Worm (Caenorhabditis elegans) whole organism, mixed stage, embryonic: ENCODE results near the gene F10G2.2.
"Not testable (repeated sequence)": the region's sequence is repeated elsewhere in the genome, so short reads cannot be mapped to it uniquely, and the experiment has no call there.

Source experiments
- M03D4.4 ChIP-seq: sonication (generic microtip); optimal IDR thresholded peaks from 2 replicates; lab custom pipeline; 2017; ENCODE audit warnings: mild to moderate bottlenecking, missing genetic modification characterization, missing compliant biosample characterization
- bed-3 ChIP-seq: fragments of 200-800 bp; sonication (Bioruptor generic); optimal IDR thresholded peaks from 3 replicates; lab custom pipeline; 2018; ENCODE audit warnings: mild to moderate bottlenecking, missing genetic modification characterization, moderate library complexity, missing compliant biosample characterization
- blmp-1 ChIP-seq: fragments of 150-350 bp; optimal IDR thresholded peaks from 2 replicates; lab custom pipeline; 2014; ENCODE audit warnings: missing biosample characterization, missing genetic modification characterization
- ceh-39 ChIP-seq: fragments of 150-350 bp; optimal IDR thresholded peaks from 2 replicates; lab custom pipeline; 2014; ENCODE audit warnings: missing biosample characterization, missing genetic modification characterization
- ceh-43 ChIP-seq: fragments of 200-800 bp; sonication (Bioruptor generic); optimal IDR thresholded peaks from 2 replicates; lab custom pipeline; 2018; ENCODE audit warnings: mild to moderate bottlenecking, missing genetic modification characterization, moderate library complexity, missing compliant biosample characterization
- ceh-83 ChIP-seq: fragments of 200-800 bp; sonication (Bioruptor generic); optimal IDR thresholded peaks from 2 replicates; lab custom pipeline; 2018; ENCODE audit warnings: mild to moderate bottlenecking, missing genetic modification characterization, missing compliant biosample characterization
- cnd-1 ChIP-seq: fragments of 200-800 bp; sonication (Bioruptor generic); optimal IDR thresholded peaks from 2 replicates; lab custom pipeline; 2018; ENCODE audit warnings: mild to moderate bottlenecking, missing genetic modification characterization, missing compliant biosample characterization
- drap-1 ChIP-seq: fragments of 200-800 bp; sonication (Bioruptor generic); optimal IDR thresholded peaks from 3 replicates; lab custom pipeline; 2018; ENCODE audit warnings: mild to moderate bottlenecking, missing genetic modification characterization, missing compliant biosample characterization
- elt-1 ChIP-seq: sonication (generic microtip); optimal IDR thresholded peaks from 2 replicates; lab custom pipeline; 2017; ENCODE audit warnings: missing genetic modification characterization, mild to moderate bottlenecking, missing compliant biosample characterization, antibody characterized with exemption, moderate library complexity, borderline replicate concordance; ENCODE audit not compliant: insufficient read depth
- elt-3 ChIP-seq: fragments of 150-350 bp; optimal IDR thresholded peaks from 2 replicates; lab custom pipeline; 2014; ENCODE audit warnings: missing biosample characterization, missing genetic modification characterization
- hlh-1 ChIP-seq: fragments of 150-350 bp; optimal IDR thresholded peaks from 2 replicates; lab custom pipeline; 2014; ENCODE audit warnings: missing biosample characterization, missing genetic modification reagents, missing genetic modification characterization
- lin-13 ChIP-seq: fragments of 150-350 bp; optimal IDR thresholded peaks from 2 replicates; lab custom pipeline; 2014; ENCODE audit warnings: missing biosample characterization, missing genetic modification characterization
- lin-32 ChIP-seq: fragments of 200-800 bp; sonication (Bioruptor generic); optimal IDR thresholded peaks from 2 replicates; lab custom pipeline; 2018; ENCODE audit warnings: mild to moderate bottlenecking, missing genetic modification characterization, missing compliant biosample characterization
- lsy-2 ChIP-seq: fragments of 150-350 bp; optimal IDR thresholded peaks from 2 replicates; lab custom pipeline; 2014; ENCODE audit warnings: missing biosample characterization, missing genetic modification characterization
- mab-5 ChIP-seq: fragments of 150-350 bp; optimal IDR thresholded peaks from 2 replicates; lab custom pipeline; 2014; ENCODE audit warnings: missing biosample characterization, missing genetic modification characterization
- mep-1 ChIP-seq: fragments of 150-350 bp; optimal IDR thresholded peaks from 2 replicates; lab custom pipeline; 2017; ENCODE audit warnings: missing biosample characterization, missing genetic modification reagents, missing genetic modification characterization, inconsistent platforms
- mls-2 ChIP-seq: sonication (generic microtip); optimal IDR thresholded peaks from 2 replicates; lab custom pipeline; 2016; ENCODE audit warnings: mild to moderate bottlenecking, missing genetic modification characterization, moderate library complexity, missing compliant biosample characterization
- nhr-12 ChIP-seq: fragments of 150-350 bp; optimal IDR thresholded peaks from 2 replicates; lab custom pipeline; 2014; ENCODE audit warnings: missing biosample characterization, missing genetic modification characterization
- nhr-237 ChIP-seq: fragments of 150-350 bp; optimal IDR thresholded peaks from 2 replicates; lab custom pipeline; 2014; ENCODE audit warnings: missing biosample characterization, missing genetic modification characterization
- nhr-28 ChIP-seq: fragments of 150-350 bp; optimal IDR thresholded peaks from 2 replicates; lab custom pipeline; 2014; ENCODE audit warnings: missing biosample characterization, missing genetic modification characterization
- nhr-76 ChIP-seq: sonication (generic microtip); optimal IDR thresholded peaks from 2 replicates; lab custom pipeline; 2017; ENCODE audit warnings: missing biosample characterization, missing genetic modification characterization
- sem-2 ChIP-seq: fragments of 200-800 bp; sonication (Bioruptor generic); optimal IDR thresholded peaks from 2 replicates; lab custom pipeline; 2018; ENCODE audit warnings: mild to moderate bottlenecking, missing genetic modification characterization, missing compliant biosample characterization
- snpc-4 ChIP-seq: fragments of 150-350 bp; optimal IDR thresholded peaks from 2 replicates; lab custom pipeline; 2014; ENCODE audit warnings: missing biosample characterization, missing genetic modification characterization
- sptf-1 ChIP-seq: sonication (generic microtip); optimal IDR thresholded peaks from 2 replicates; lab custom pipeline; 2017; ENCODE audit warnings: mild to moderate bottlenecking, missing genetic modification characterization, moderate library complexity, missing compliant biosample characterization
- unc-120 ChIP-seq: sonication (generic microtip); optimal IDR thresholded peaks from 2 replicates; lab custom pipeline; 2017; ENCODE audit warnings: missing genetic modification characterization, missing compliant biosample characterization; ENCODE audit not compliant: poor library complexity, severe bottlenecking
- unc-39 ChIP-seq: fragments of 150-350 bp; optimal IDR thresholded peaks from 2 replicates; lab custom pipeline; 2014; ENCODE audit warnings: missing biosample characterization, missing genetic modification characterization
- unc-62 ChIP-seq: fragments of 150-350 bp; optimal IDR thresholded peaks from 2 replicates; lab custom pipeline; 2014; ENCODE audit warnings: missing biosample characterization, missing genetic modification reagents, missing genetic modification characterization
- zip-8 ChIP-seq: fragments of 150-350 bp; optimal IDR thresholded peaks from 2 replicates; lab custom pipeline; 2014; ENCODE audit warnings: missing biosample characterization, missing genetic modification characterization
- ztf-11 ChIP-seq: fragments of 150-350 bp; optimal IDR thresholded peaks from 2 replicates; lab custom pipeline; 2014; ENCODE audit warnings: missing biosample characterization, missing genetic modification characterization

Gene F10G2.2

DNA sequence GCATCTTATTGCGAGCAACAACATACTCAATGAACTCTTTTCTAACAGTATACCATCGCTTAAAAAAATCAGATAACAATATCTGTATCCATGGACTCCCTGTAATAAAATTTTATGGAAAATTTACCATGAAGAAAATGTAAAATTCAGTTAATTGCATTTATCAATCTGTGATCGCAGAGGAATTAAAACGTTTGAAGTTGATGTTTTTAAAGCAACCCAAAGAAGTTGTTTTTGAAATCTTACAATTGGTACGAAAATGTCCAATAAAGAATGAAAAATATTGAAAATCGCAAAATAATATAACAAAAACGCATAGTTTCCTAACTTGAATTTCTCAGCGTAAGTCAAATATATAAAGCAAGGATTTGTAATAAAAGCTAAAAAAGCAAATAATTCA is 33.7 kb upstream of the F10G2.2 start, which contains the start of gene srj-32:
Gene srj-32 (minus strand): TSS at position 101 of the 400 bp plus-strand sequence.
- TF ChIP-seq unc-39 (tag; lab: Kevin White, UChicago) (no peak), lsy-2 (tag; lab: Kevin White, UChicago) (no peak), nhr-12 (no peak), drap-1 (GFP tag; lab: Kevin White, UChicago) (no peak), mls-2 (tag; lab: Kevin White, UChicago) (no peak), nhr-76 (no peak), ceh-39 (no peak), hlh-1 (tag; lab: Kevin White, UChicago) (no peak), unc-120 (no peak), ceh-83 (GFP tag; lab: Kevin White, UChicago) (no peak), bed-3 (GFP tag; lab: Kevin White, UChicago) (no peak)

DNA sequence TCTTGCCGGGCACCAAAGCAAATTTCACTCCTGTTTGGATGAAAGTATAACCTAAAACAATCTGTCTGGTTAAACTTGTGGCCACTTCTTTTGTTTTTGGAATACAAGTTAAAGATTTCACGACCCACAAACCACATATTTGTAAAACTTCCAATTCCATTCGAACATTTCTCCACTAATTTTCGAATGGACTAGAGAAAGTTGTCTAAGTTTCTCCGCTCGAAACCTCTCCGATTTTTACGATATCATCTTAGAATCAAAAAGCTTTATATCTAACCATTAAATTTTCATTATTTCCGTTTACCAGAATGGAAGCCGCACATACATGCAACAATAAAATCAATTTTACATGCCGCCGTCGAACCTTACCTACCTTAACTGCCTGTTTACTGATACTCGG is 32.5 kb upstream of the F10G2.2 start, which contains the start of gene F07G11.3:
Gene F07G11.3 (plus strand): TSS at position 301 of the 400 bp plus-strand sequence.
- TF ChIP-seq ceh-43 (GFP tag; lab: Kevin White, UChicago), result no peak
- TF ChIP-seq sem-2 (GFP tag; lab: Kevin White, UChicago), result no peak
- no peak for TF ChIP-seq drap-1 (GFP tag; lab: Kevin White, UChicago)
- TF ChIP-seq elt-3 (tag; lab: Kevin White, UChicago), result no peak
- TF ChIP-seq nhr-28 (tag; lab: Kevin White, UChicago), result no peak
- no peak for TF ChIP-seq unc-62 (GFP tag; lab: Kevin White, UChicago)
- TF ChIP-seq mls-2 (tag; lab: Kevin White, UChicago), result no peak
- no peak for TF ChIP-seq ztf-11 (tag; lab: Kevin White, UChicago)
- TF ChIP-seq lin-32 (GFP tag; lab: Kevin White, UChicago), result no peak
- TF ChIP-seq blmp-1 (tag; lab: Kevin White, UChicago), result no peak
- TF ChIP-seq M03D4.4 (tag; lab: Kevin White, UChicago), result no peak
- TF ChIP-seq sptf-1 (tag; lab: Kevin White, UChicago), result no peak
- no peak for TF ChIP-seq lsy-2 (tag; lab: Kevin White, UChicago)

ce11 chrV:7304506-7304905 is 26.5 kb upstream of the F10G2.2 start, which contains the start of gene F07G11.2:
Gene F07G11.2 (plus strand): TSS chrV:7304806.
- TF ChIP-seq hlh-1 (tag; lab: Kevin White, UChicago); mep-1 (tag; lab: Kevin White, UChicago); ceh-43 (GFP tag; lab: Kevin White, UChicago): not testable (repeated sequence)

- TF ChIP-seq mab-5 (tag; lab: Kevin White, UChicago), result no peak
- TF ChIP-seq lin-32 (GFP tag; lab: Kevin White, UChicago), result no peak
- no peak for TF ChIP-seq blmp-1 (tag; lab: Kevin White, UChicago)
- TF ChIP-seq mep-1 (tag; lab: Kevin White, UChicago), result no peak
- no peak for TF ChIP-seq hlh-1 (tag; lab: Kevin White, UChicago)
- TF ChIP-seq mls-2 (tag; lab: Kevin White, UChicago), result no peak
Measured at ce11 chrV:7307089-7307488, 23.9 kb upstream of the F10G2.2 start, which contains the start of gene F07G11.1. Gene F07G11.1 (plus strand): TSS chrV:7307389.

DNA sequence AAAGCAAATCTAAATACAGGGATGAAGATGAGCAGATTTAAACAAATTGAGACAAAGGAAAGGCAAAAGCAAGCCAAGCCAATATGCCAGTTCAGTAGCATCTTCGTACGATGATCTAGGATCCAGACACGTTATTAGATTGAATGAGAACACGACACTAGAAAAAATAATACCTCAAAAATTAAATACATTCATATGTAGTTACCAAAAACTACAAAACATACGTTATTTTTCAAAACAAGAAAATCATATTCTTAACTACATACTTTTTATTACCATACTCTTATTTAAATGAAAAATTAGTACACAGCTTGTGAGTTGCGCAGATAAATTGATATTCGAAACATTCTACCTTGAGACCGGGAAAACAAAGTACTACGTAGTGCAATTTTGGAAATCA is 17.7 kb upstream of the F10G2.2 start, which contains the start of gene srx-6:
Gene srx-6 (minus strand): TSS at position 101 of the 400 bp plus-strand sequence.
- TF ChIP-seq unc-39 (tag; lab: Kevin White, UChicago) (no peak), hlh-1 (tag; lab: Kevin White, UChicago) (no peak), bed-3 (GFP tag; lab: Kevin White, UChicago) (no peak), elt-3 (tag; lab: Kevin White, UChicago) (no peak), sem-2 (GFP tag; lab: Kevin White, UChicago) (no peak), nhr-12 (no peak), unc-120 (no peak), ceh-39 (no peak), sptf-1 (tag; lab: Kevin White, UChicago) (no peak), nhr-76 (no peak), zip-8 (no peak)

DNA sequence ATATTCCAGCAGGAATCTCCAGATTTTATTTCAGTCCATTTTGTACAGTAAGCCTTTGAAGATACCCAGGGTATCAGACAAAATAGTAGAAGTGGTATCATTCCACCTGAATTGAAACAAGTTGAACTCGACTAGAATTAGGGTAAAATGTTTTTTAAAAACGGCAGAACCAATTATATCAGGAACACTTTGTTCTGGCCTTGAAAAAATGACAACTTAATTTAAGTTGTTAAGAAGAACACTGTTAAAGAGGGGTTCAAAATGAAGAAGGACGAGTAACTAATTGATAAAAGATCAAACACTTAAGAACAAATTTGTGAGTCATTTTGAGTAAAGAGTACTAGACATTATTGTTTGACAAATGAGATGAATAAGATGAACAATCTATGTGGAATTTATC is 10.1 kb upstream of the F10G2.2 start, which contains the start of gene lmd-4:
Gene lmd-4 (minus strand): TSS at position 101 of the 400 bp plus-strand sequence.
- TF ChIP-seq ceh-83 (GFP tag; lab: Kevin White, UChicago) (no peak), nhr-76 (no peak), nhr-28 (tag; lab: Kevin White, UChicago) (no peak), mls-2 (tag; lab: Kevin White, UChicago) (no peak), unc-39 (tag; lab: Kevin White, UChicago) (no peak), sptf-1 (tag; lab: Kevin White, UChicago) (no peak), blmp-1 (tag; lab: Kevin White, UChicago) (no peak), snpc-4 (tag; lab: Kevin White, UChicago) (no peak), elt-3 (tag; lab: Kevin White, UChicago) (no peak), sem-2 (GFP tag; lab: Kevin White, UChicago) (no peak), ceh-39 (no peak), lin-13 (no peak), elt-1 (tag; lab: Kevin White, UChicago) (no peak), lin-32 (GFP tag; lab: Kevin White, UChicago) (no peak), cnd-1 (tag; lab: Kevin White, UChicago) (no peak), nhr-237 (tag; lab: Kevin White, UChicago) (no peak), mep-1 (tag; lab: Kevin White, UChicago) (no peak), unc-62 (GFP tag; lab: Kevin White, UChicago) (no peak)
